Fruit fly (Drosophila melanogaster) whole organism, embryonic: Measurements from ENCODE around the gene HIP-R.

Experiments
- BEAF-32 ChIP-seq: fragments of 200-800 bp; sonication (Bioruptor generic); optimal IDR thresholded peaks from 3 replicates; lab custom pipeline; 2017; ENCODE audit warnings: missing biosample characterization, missing genetic modification characterization, mild to moderate bottlenecking, moderate library complexity, missing genetic modification reagents
- Bgb ChIP-seq: fragments of 200-800 bp; sonication (Bioruptor generic); IDR thresholded peaks from 2 replicates; pipeline ENCODE4 v1.3.6; 2022; ENCODE audit warnings: missing biosample characterization, missing genetic modification characterization; ENCODE audit not compliant: partially characterized antibody
- CG10267 ChIP-seq: fragments of 200-800 bp; sonication (Bioruptor generic); optimal IDR thresholded peaks from 2 replicates; lab custom pipeline; 2018; ENCODE audit warnings: missing biosample characterization, mild to moderate bottlenecking, missing genetic modification characterization, moderate library complexity
- CG13287 ChIP-seq: fragments of 200-800 bp; sonication (Bioruptor generic); IDR thresholded peaks from 2 replicates; pipeline ENCODE4 v1.3.6; 2022; ENCODE audit warnings: missing biosample characterization, missing genetic modification characterization; ENCODE audit not compliant: partially characterized antibody
- CG1603 ChIP-seq: fragments of 200-800 bp; sonication (Bioruptor generic); optimal IDR thresholded peaks from 2 replicates; lab custom pipeline; 2019; ENCODE audit warnings: missing biosample characterization, mild to moderate bottlenecking, missing genetic modification characterization, moderate library complexity
- CG16813 ChIP-seq: fragments of 200-800 bp; sonication (Bioruptor generic); IDR thresholded peaks from 3 replicates; pipeline ENCODE4 v1.3.6; 2022; ENCODE audit warnings: missing biosample characterization, missing genetic modification characterization; ENCODE audit not compliant: partially characterized antibody
- CG2116 ChIP-seq: fragments of 200-800 bp; sonication (Bioruptor generic); optimal IDR thresholded peaks from 3 replicates; lab custom pipeline; 2018; ENCODE audit warnings: missing biosample characterization, mild to moderate bottlenecking, missing genetic modification characterization
- CG2129 ChIP-seq: fragments of 200-800 bp; sonication (Bioruptor generic); IDR thresholded peaks from 2 replicates; pipeline ENCODE4 v1.3.6; 2022; ENCODE audit warnings: missing biosample characterization, missing genetic modification characterization; ENCODE audit not compliant: partially characterized antibody
- CG34224 ChIP-seq: fragments of 200-800 bp; sonication (Bioruptor generic); IDR thresholded peaks from 3 replicates; pipeline ENCODE4 v1.3.6; 2022; ENCODE audit warnings: missing biosample characterization, missing genetic modification characterization; ENCODE audit not compliant: partially characterized antibody
- CG6791 ChIP-seq: fragments of 200-800 bp; sonication (Bioruptor generic); IDR thresholded peaks from 3 replicates; pipeline ENCODE4 v1.3.6; 2022; ENCODE audit warnings: missing biosample characterization, missing genetic modification characterization; ENCODE audit not compliant: partially characterized antibody
- CG7963 ChIP-seq: fragments of 200-800 bp; sonication (Bioruptor generic); IDR thresholded peaks from 3 replicates; pipeline ENCODE4 v1.3.6; 2022; ENCODE audit warnings: missing biosample characterization, missing genetic modification characterization; ENCODE audit not compliant: partially characterized antibody
- Dll ChIP-seq: fragments of 200-800 bp; sonication (Bioruptor generic); IDR thresholded peaks from 4 replicates; pipeline ENCODE4 v1.3.6; 2022; ENCODE audit warnings: missing biosample characterization, missing genetic modification characterization; ENCODE audit not compliant: partially characterized antibody
- Doc3 ChIP-seq: fragments of 200-800 bp; sonication (Bioruptor generic); IDR thresholded peaks from 3 replicates; pipeline ENCODE4 v1.3.6; 2022; ENCODE audit warnings: missing biosample characterization, missing genetic modification characterization; ENCODE audit not compliant: partially characterized antibody
- Dp ChIP-seq: fragments of 200-800 bp; sonication (Bioruptor generic); optimal IDR thresholded peaks from 2 replicates; lab custom pipeline; 2018; ENCODE audit warnings: missing biosample characterization, mild to moderate bottlenecking, missing genetic modification characterization, moderate library complexity
- Dref ChIP-seq: fragments of 200-800 bp; sonication (Bioruptor generic); IDR thresholded peaks from 2 replicates; pipeline ENCODE4 v1.3.6; 2022; ENCODE audit warnings: missing biosample characterization, missing genetic modification characterization
- E2f2 ChIP-seq: fragments of 200-800 bp; sonication (Bioruptor generic); IDR thresholded peaks from 2 replicates; pipeline ENCODE4 v1.3.6; 2022; ENCODE audit warnings: missing biosample characterization, missing genetic modification characterization
- HLH4C ChIP-seq: fragments of 200-800 bp; sonication (Bioruptor generic); IDR thresholded peaks from 3 replicates; pipeline ENCODE4 v1.3.6; 2022; ENCODE audit warnings: missing biosample characterization, missing genetic modification characterization; ENCODE audit not compliant: partially characterized antibody
- MBD-R2 ChIP-seq: fragments of 200-800 bp; sonication (Bioruptor generic); IDR thresholded peaks from 2 replicates; pipeline ENCODE4 v1.3.6; 2022; ENCODE audit warnings: missing biosample characterization, missing genetic modification characterization
- Myb ChIP-seq: fragments of 200-800 bp; sonication (Bioruptor generic); optimal IDR thresholded peaks from 2 replicates; lab custom pipeline; 2016; ENCODE audit warnings: missing biosample characterization, missing genetic modification characterization
- Opbp ChIP-seq: fragments of 200-800 bp; sonication (Bioruptor generic); IDR thresholded peaks from 3 replicates; pipeline ENCODE4 v1.3.6; 2022; ENCODE audit warnings: missing biosample characterization, missing genetic modification characterization; ENCODE audit not compliant: partially characterized antibody
- Scr ChIP-seq: fragments of 200-800 bp; sonication (Bioruptor generic); IDR thresholded peaks from 2 replicates; pipeline ENCODE4 v1.3.6; 2022; ENCODE audit warnings: missing biosample characterization, missing genetic modification characterization; ENCODE audit not compliant: partially characterized antibody
- Sry-δ ChIP-seq: fragments of 200-800 bp; sonication (Bioruptor generic); optimal IDR thresholded peaks from 2 replicates; lab custom pipeline; 2016; ENCODE audit warnings: missing biosample characterization, missing genetic modification characterization
- amos ChIP-seq: fragments of 200-800 bp; sonication (Bioruptor generic); IDR thresholded peaks from 2 replicates; pipeline ENCODE4 v1.3.6; 2022; ENCODE audit warnings: missing biosample characterization, missing genetic modification characterization; ENCODE audit not compliant: partially characterized antibody
- bbx ChIP-seq: fragments of 200-800 bp; sonication (Bioruptor generic); IDR thresholded peaks from 2 replicates; pipeline ENCODE4 v1.3.6; 2022; ENCODE audit warnings: missing biosample characterization, missing genetic modification characterization; ENCODE audit not compliant: partially characterized antibody
- chinmo ChIP-seq: fragments of 200-800 bp; sonication (Bioruptor generic); IDR thresholded peaks from 4 replicates; pipeline ENCODE4 v1.3.6; 2022; ENCODE audit warnings: missing biosample characterization, missing genetic modification characterization; ENCODE audit not compliant: partially characterized antibody
- gfzf ChIP-seq: fragments of 200-800 bp; sonication (Bioruptor generic); optimal IDR thresholded peaks from 2 replicates; lab custom pipeline; 2016; ENCODE audit warnings: missing biosample characterization, mild to moderate bottlenecking, missing genetic modification characterization, moderate library complexity
- hbn ChIP-seq: fragments of 200-800 bp; sonication (Bioruptor generic); IDR thresholded peaks from 2 replicates; pipeline ENCODE4 v1.3.6; 2022; ENCODE audit warnings: missing biosample characterization, missing genetic modification characterization; ENCODE audit not compliant: partially characterized antibody
- inv ChIP-seq: fragments of 200-800 bp; sonication (Bioruptor generic); IDR thresholded peaks from 2 replicates; pipeline ENCODE4 v1.3.6; 2022; ENCODE audit warnings: missing biosample characterization, missing genetic modification characterization; ENCODE audit not compliant: partially characterized antibody
- knrl ChIP-seq: fragments of 200-800 bp; sonication (Bioruptor generic); IDR thresholded peaks from 3 replicates; pipeline ENCODE4 v1.3.6; 2022; ENCODE audit warnings: missing biosample characterization, missing genetic modification characterization; ENCODE audit not compliant: partially characterized antibody
- mld ChIP-seq: fragments of 200-800 bp; sonication (Bioruptor generic); IDR thresholded peaks from 3 replicates; pipeline ENCODE4 v1.3.6; 2022; ENCODE audit warnings: missing biosample characterization, missing genetic modification characterization; ENCODE audit not compliant: partially characterized antibody
- nerfin-2 ChIP-seq: fragments of 200-800 bp; sonication (Bioruptor generic); IDR thresholded peaks from 2 replicates; pipeline ENCODE4 v1.3.6; 2022; ENCODE audit warnings: missing biosample characterization, missing genetic modification characterization; ENCODE audit not compliant: partially characterized antibody
- onecut ChIP-seq: fragments of 200-800 bp; sonication (Bioruptor generic); IDR thresholded peaks from 2 replicates; pipeline ENCODE4 v1.3.6; 2022; ENCODE audit warnings: missing biosample characterization, missing genetic modification characterization
- pzg ChIP-seq: fragments of 200-800 bp; sonication (Bioruptor generic); optimal IDR thresholded peaks from 3 replicates; lab custom pipeline; 2018; ENCODE audit warnings: missing biosample characterization, mild to moderate bottlenecking, missing genetic modification characterization, moderate library complexity
- sna ChIP-seq: fragments of 200-800 bp; sonication (Bioruptor generic); IDR thresholded peaks from 2 replicates; pipeline ENCODE4 v1.3.6; 2022; ENCODE audit warnings: missing biosample characterization, missing genetic modification characterization; ENCODE audit not compliant: partially characterized antibody
- stwl ChIP-seq: fragments of 200-800 bp; sonication (Bioruptor generic); optimal IDR thresholded peaks from 3 replicates; lab custom pipeline; 2018; ENCODE audit warnings: missing biosample characterization, mild to moderate bottlenecking, missing genetic modification characterization, moderate library complexity
- tna ChIP-seq: fragments of 200-800 bp; sonication (Bioruptor generic); IDR thresholded peaks from 2 replicates; pipeline ENCODE4 v1.3.6; 2022; ENCODE audit warnings: missing biosample characterization, missing genetic modification characterization; ENCODE audit not compliant: partially characterized antibody
- unc-4 ChIP-seq: fragments of 200-800 bp; sonication (Bioruptor generic); IDR thresholded peaks from 2 replicates; pipeline ENCODE4 v1.3.6; 2022; ENCODE audit warnings: missing biosample characterization, missing genetic modification characterization; ENCODE audit not compliant: partially characterized antibody
- vnd ChIP-seq: fragments of 200-800 bp; sonication (Bioruptor generic); IDR thresholded peaks from 3 replicates; pipeline ENCODE4 v1.3.6; 2022; ENCODE audit warnings: missing biosample characterization, missing genetic modification characterization; ENCODE audit not compliant: partially characterized antibody
- zen2 ChIP-seq: fragments of 200-800 bp; sonication (Bioruptor generic); IDR thresholded peaks from 3 replicates; pipeline ENCODE4 v1.3.6; 2022; ENCODE audit warnings: missing biosample characterization, missing genetic modification characterization; ENCODE audit not compliant: partially characterized antibody

HIP-R gene

dm6 chrX:3798919-3799318 lies 9.2 kb downstream of the HIP-R start, which contains the start of gene HIP:
Gene HIP, plus strand, starts transcription at chrX:3799150.
- TF ChIP-seq inv (GFP tag; lab: Robert Waterston, UW) (peak; percentile 58), Dp (GFP tag; lab: Kevin White, UChicago) (peak; percentile 54), MBD-R2 (GFP tag; lab: Robert Waterston, UW) (peak; percentile 65), Doc3 (peak; percentile 60; the same call in 2 of the 3 replicates), CG34224 (GFP tag; lab: Robert Waterston, UW) (peak; percentile 74), pzg (GFP tag; lab: Kevin White, UChicago) (peak; percentile 51), hbn (peak; percentile 53), CG10267 (tag; lab: Kevin White, UChicago) (peak; percentile 7), Dref (GFP tag; lab: Robert Waterston, UW) (peak; percentile 55), bbx (GFP tag; lab: Robert Waterston, UW) (peak; percentile 71), CG2116 (GFP tag; lab: Kevin White, UChicago) (peak; percentile 2), amos (peak; percentile 75), chinmo (0 out of 4 replicates have a peak, but pooled peaks have one; percentile 56), CG16813 (GFP tag; lab: Robert Waterston, UW) (peak; percentile 72), Bgb (GFP tag; lab: Robert Waterston, UW) (peak; percentile 81), vnd (GFP tag; lab: Robert Waterston, UW) (peak; percentile 67; the same call in 2 of the 3 replicates), gfzf (GFP tag; lab: Kevin White, UChicago) (peak; percentile 61), CG1603 (tag; lab: Kevin White, UChicago) (peak; percentile 15), Sry-δ (peak; percentile 49), Myb (GFP tag; lab: Kevin White, UChicago) (peak; percentile 35), Opbp (GFP tag; lab: Robert Waterston, UW) (peak; percentile 80; the same call in 2 of the 3 replicates), stwl (tag; lab: Kevin White, UChicago) (peak; percentile 61), CG2129 (GFP tag; lab: Robert Waterston, UW) (peak; percentile 57), BEAF-32 (GFP tag; lab: Kevin White, UChicago) (peak; percentile 70), mld (GFP tag; lab: Robert Waterston, UW) (0 out of 3 replicates have a peak, but pooled peaks have one; percentile 37), onecut (GFP tag; lab: Robert Waterston, UW) (0 out of 2 replicates have a peak, but pooled peaks have one; percentile 13), E2f2 (peak; percentile 79), CG7963 (GFP tag; lab: Robert Waterston, UW) (peak; percentile 51; the same call in 1 of the 3 replicates), CG13287 (peak; percentile 84), sna (GFP tag; lab: Robert Waterston, UW) (peak; percentile 65), tna (GFP tag; lab: Robert Waterston, UW) (peak; percentile 65), zen2 (GFP tag; lab: Robert Waterston, UW) (peak; percentile 63; the same call in 2 of the 3 replicates), nerfin-2 (GFP tag; lab: Robert Waterston, UW) (peak; percentile 65), knrl (GFP tag; lab: Robert Waterston, UW) (peak; percentile 70; the same call in 2 of the 3 replicates), CG6791 (GFP tag; lab: Robert Waterston, UW) (peak; percentile 73), unc-4 (GFP tag; lab: Robert Waterston, UW) (peak; percentile 77), HLH4C (peak; percentile 68), Scr (peak; percentile 79), Dll (GFP tag; lab: Robert Waterston, UW) (peak; percentile 75)
